Worm (Caenorhabditis elegans) whole organism, mixed stage, embryonic: ENCODE results near the gene Y51B9A.9.

Experiments used
- elt-3 ChIP-seq: fragments of 150-350 bp; optimal IDR thresholded peaks from 2 replicates; lab custom pipeline; 2014; ENCODE audit warnings: missing biosample characterization, missing genetic modification characterization
- flh-1 ChIP-seq: fragments of 200-800 bp; sonication (Bioruptor generic); optimal IDR thresholded peaks from 2 replicates; lab custom pipeline; 2018; ENCODE audit warnings: mild to moderate bottlenecking, missing genetic modification characterization, moderate library complexity, missing compliant biosample characterization
- lin-13 ChIP-seq: fragments of 150-350 bp; optimal IDR thresholded peaks from 2 replicates; lab custom pipeline; 2014; ENCODE audit warnings: missing biosample characterization, missing genetic modification characterization
- lin-32 ChIP-seq: fragments of 200-800 bp; sonication (Bioruptor generic); optimal IDR thresholded peaks from 2 replicates; lab custom pipeline; 2018; ENCODE audit warnings: mild to moderate bottlenecking, missing genetic modification characterization, missing compliant biosample characterization
- nhr-28 ChIP-seq: fragments of 150-350 bp; optimal IDR thresholded peaks from 2 replicates; lab custom pipeline; 2014; ENCODE audit warnings: missing biosample characterization, missing genetic modification characterization
- nhr-76 ChIP-seq: sonication (generic microtip); optimal IDR thresholded peaks from 2 replicates; lab custom pipeline; 2017; ENCODE audit warnings: missing biosample characterization, missing genetic modification characterization
- pha-4 ChIP-seq: fragments of 150-350 bp; optimal IDR thresholded peaks from 2 replicates; lab custom pipeline; 2018; ENCODE audit warnings: missing biosample characterization, missing genetic modification reagents, missing genetic modification characterization
- sem-2 ChIP-seq: fragments of 200-800 bp; sonication (Bioruptor generic); optimal IDR thresholded peaks from 2 replicates; lab custom pipeline; 2018; ENCODE audit warnings: mild to moderate bottlenecking, missing genetic modification characterization, missing compliant biosample characterization
- snpc-4 ChIP-seq: fragments of 150-350 bp; optimal IDR thresholded peaks from 2 replicates; lab custom pipeline; 2014; ENCODE audit warnings: missing biosample characterization, missing genetic modification characterization
- unc-39 ChIP-seq: fragments of 150-350 bp; optimal IDR thresholded peaks from 2 replicates; lab custom pipeline; 2014; ENCODE audit warnings: missing biosample characterization, missing genetic modification characterization
- unc-62 ChIP-seq: fragments of 150-350 bp; optimal IDR thresholded peaks from 2 replicates; lab custom pipeline; 2014; ENCODE audit warnings: missing biosample characterization, missing genetic modification reagents, missing genetic modification characterization
- ztf-11 ChIP-seq: fragments of 150-350 bp; optimal IDR thresholded peaks from 2 replicates; lab custom pipeline; 2014; ENCODE audit warnings: missing biosample characterization, missing genetic modification characterization

DNA sequence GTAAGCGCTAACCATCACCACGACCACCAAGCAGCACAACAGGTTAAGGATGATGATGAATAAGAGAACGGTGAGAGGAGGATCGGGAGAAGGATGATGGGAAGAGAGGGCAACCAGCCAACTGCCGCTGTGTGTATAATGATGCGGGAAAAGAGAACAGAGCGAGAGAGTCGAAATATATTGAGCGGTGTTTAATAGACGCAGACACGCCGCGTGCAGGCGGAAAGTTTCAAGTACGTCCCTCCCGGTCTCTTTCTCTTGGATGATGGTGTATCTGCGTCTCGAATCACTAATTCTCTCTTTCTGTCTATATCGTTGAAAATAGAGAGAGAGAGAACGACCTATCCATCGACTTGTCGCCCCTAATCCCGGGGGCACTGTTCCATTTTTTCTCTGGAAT lies 40.7 kb downstream of the Y51B9A.9 start:
- TF ChIP-seq unc-39 (no peak), unc-62 (GFP tag; lab: Kevin White, UChicago) (peak; percentile 53), lin-13 (peak; percentile 43), sem-2 (GFP tag; lab: Kevin White, UChicago) (no peak), lin-32 (GFP tag; lab: Kevin White, UChicago) (no peak), elt-3 (tag; lab: Kevin White, UChicago) (no peak), pha-4 (tag; lab: Kevin White, UChicago) (peak; percentile 82), nhr-28 (tag; lab: Kevin White, UChicago) (no peak), nhr-76 (tag; lab: Kevin White, UChicago) (no peak), flh-1 (GFP tag; lab: Kevin White, UChicago) (no peak), ztf-11 (tag; lab: Kevin White, UChicago) (peak; percentile 59), snpc-4 (tag; lab: Kevin White, UChicago) (no peak)
